Worm (Caenorhabditis elegans) whole organism, L4 larva: ENCODE data around the gene cey-4.

Experiments
- T20F7.1 ChIP-seq: fragments of 200-800 bp; sonication (Bioruptor generic); optimal IDR thresholded peaks from 2 replicates; lab custom pipeline; 2018; ENCODE audit warnings: mild to moderate bottlenecking, missing genetic modification characterization, missing compliant biosample characterization
- arid-1 ChIP-seq: fragments of 200-800 bp; sonication (Bioruptor generic); conservative IDR thresholded peaks from 2 replicates; pipeline ENCODE4 v1.3.6; 2022; ENCODE audit warnings: missing genetic modification reagents, missing genetic modification characterization, missing compliant biosample characterization
- ceh-20 ChIP-seq: fragments of 200-800 bp; sonication (Bioruptor generic); IDR thresholded peaks from 2 replicates; pipeline ENCODE4 v1.3.6; 2022; ENCODE audit warnings: missing genetic modification reagents, missing genetic modification characterization, missing compliant biosample characterization
- ceh-32 ChIP-seq: sonication (generic microtip); optimal IDR thresholded peaks from 2 replicates; lab custom pipeline; 2016; ENCODE audit warnings: mild to moderate bottlenecking, missing genetic modification characterization, missing compliant biosample characterization; ENCODE audit not compliant: poor library complexity
- ceh-44 ChIP-seq: fragments of 200-800 bp; sonication (Bioruptor generic); IDR thresholded peaks from 2 replicates; pipeline ENCODE4 v1.3.6; 2022; ENCODE audit warnings: missing genetic modification reagents, missing genetic modification characterization, missing compliant biosample characterization
- daf-16 ChIP-seq, 3 experiments: sonication (generic microtip); optimal IDR thresholded peaks; 2 replicates each; lab custom pipeline; 2016 to 2017; ENCODE audit warnings: missing genetic modification characterization in 3 of 3, missing genetic modification reagents in 3 of 3, mild to moderate bottlenecking in 2 of 3, missing compliant biosample characterization in 2 of 3, missing biosample characterization in 1 of 3, moderate library complexity in 1 of 3
- dmd-6 ChIP-seq: fragments of 200-800 bp; sonication (Bioruptor generic); IDR thresholded peaks from 2 replicates; pipeline ENCODE4 v1.3.6; 2022; ENCODE audit warnings: missing genetic modification reagents, missing genetic modification characterization, missing compliant biosample characterization
- duxl-1 ChIP-seq: sonication (generic microtip); optimal IDR thresholded peaks from 2 replicates; lab custom pipeline; 2016; ENCODE audit warnings: mild to moderate bottlenecking, missing genetic modification characterization, moderate library complexity, missing compliant biosample characterization; ENCODE audit not compliant: poor library complexity
- dve-1 ChIP-seq: sonication (generic microtip); optimal IDR thresholded peaks from 2 replicates; lab custom pipeline; 2017; ENCODE audit warnings: antibody characterized with exemption, mild to moderate bottlenecking, missing genetic modification characterization, missing compliant biosample characterization; ENCODE audit not compliant: insufficient read depth
- fos-1 ChIP-seq: fragments of 150-350 bp; optimal IDR thresholded peaks from 2 replicates; lab custom pipeline; 2014; ENCODE audit warnings: missing biosample characterization, missing genetic modification characterization
- hif-1 ChIP-seq, 2 experiments: sonication (generic microtip); optimal IDR thresholded peaks; 2 replicates each; lab custom pipeline; 2016 to 2017; ENCODE audit warnings: missing compliant biosample characterization in 2 of 2, missing genetic modification characterization in 2 of 2, missing genetic modification reagents in 2 of 2, missing genotype in 2 of 2, mild to moderate bottlenecking in 1 of 2
- hlh-11 ChIP-seq: fragments of 200-800 bp; sonication (Bioruptor generic); optimal IDR thresholded peaks from 2 replicates; lab custom pipeline; 2018; ENCODE audit warnings: mild to moderate bottlenecking, missing genetic modification characterization, missing compliant biosample characterization
- hlh-30 ChIP-seq: sonication (generic microtip); optimal IDR thresholded peaks from 2 replicates; lab custom pipeline; 2017; ENCODE audit warnings: antibody characterized with exemption, mild to moderate bottlenecking, missing genetic modification characterization, missing compliant biosample characterization; ENCODE audit not compliant: insufficient read depth
- lin-1 ChIP-seq: fragments of 200-800 bp; sonication (Bioruptor generic); IDR thresholded peaks from 2 replicates; pipeline ENCODE4 v1.3.6; 2022; ENCODE audit warnings: missing genetic modification reagents, missing genetic modification characterization, missing compliant biosample characterization
- lin-29 ChIP-seq: fragments of 200-800 bp; sonication (Bioruptor generic); IDR thresholded peaks from 2 replicates; pipeline ENCODE4 v1.3.6; 2022; ENCODE audit warnings: missing genetic modification reagents, missing genetic modification characterization, missing compliant biosample characterization
- mdl-1 ChIP-seq, 2 experiments: fragments of 150-350 bp in 1 of 2; sonication (generic microtip) in 1 of 2; optimal IDR thresholded peaks; 2 replicates each; lab custom pipeline; 2014 to 2017; ENCODE audit warnings: missing biosample characterization in 2 of 2, missing genetic modification characterization in 2 of 2
- nhr-102 ChIP-seq: sonication (generic microtip); optimal IDR thresholded peaks from 2 replicates; lab custom pipeline; 2016; ENCODE audit warnings: mild to moderate bottlenecking, missing genetic modification characterization, moderate library complexity, missing compliant biosample characterization
- nhr-11 ChIP-seq: fragments of 150-350 bp; optimal IDR thresholded peaks from 2 replicates; lab custom pipeline; 2014; ENCODE audit warnings: missing biosample characterization, missing genetic modification characterization
- nhr-111 ChIP-seq: fragments of 200-800 bp; sonication (Bioruptor generic); optimal IDR thresholded peaks from 2 replicates; lab custom pipeline; 2018; ENCODE audit warnings: mild to moderate bottlenecking, missing genetic modification characterization, missing compliant biosample characterization
- nhr-237 ChIP-seq: sonication (generic microtip); optimal IDR thresholded peaks from 2 replicates; lab custom pipeline; 2017; ENCODE audit warnings: missing biosample characterization, missing genetic modification characterization
- nhr-28 ChIP-seq: fragments of 150-350 bp; optimal IDR thresholded peaks from 2 replicates; lab custom pipeline; 2014; ENCODE audit warnings: missing biosample characterization, missing genetic modification characterization
- nhr-48 ChIP-seq: sonication (generic microtip); optimal IDR thresholded peaks from 2 replicates; lab custom pipeline; 2016; ENCODE audit warnings: mild to moderate bottlenecking, missing genetic modification characterization, missing compliant biosample characterization
- nhr-77 ChIP-seq: fragments of 150-350 bp; optimal IDR thresholded peaks from 2 replicates; lab custom pipeline; 2014; ENCODE audit warnings: missing biosample characterization, missing genetic modification characterization
- pha-4 ChIP-seq, 2 experiments: fragments of 150-350 bp in 1 of 2; fragments of 200-800 bp in 1 of 2; sonication (Bioruptor generic) in 1 of 2; IDR thresholded peaks in 1 of 2; optimal IDR thresholded peaks in 1 of 2; 2 replicates each; pipeline versions ENCODE4 v1.3.6 to Lab custom; 2014 to 2022; ENCODE audit warnings: missing genetic modification characterization in 2 of 2, missing genetic modification reagents in 2 of 2, missing biosample characterization in 1 of 2, missing compliant biosample characterization in 1 of 2
- php-3 ChIP-seq: fragments of 200-800 bp; sonication (Bioruptor generic); IDR thresholded peaks from 2 replicates; pipeline ENCODE4 v1.3.6; 2022; ENCODE audit warnings: missing genetic modification reagents, missing genetic modification characterization, missing compliant biosample characterization
- pqm-1 ChIP-seq: sonication (generic microtip); optimal IDR thresholded peaks from 2 replicates; lab custom pipeline; 2017; ENCODE audit warnings: missing biosample characterization, missing genetic modification characterization
- spr-3 ChIP-seq: fragments of 200-800 bp; sonication (Bioruptor generic); optimal IDR thresholded peaks from 2 replicates; lab custom pipeline; 2018; ENCODE audit warnings: mild to moderate bottlenecking, missing genetic modification characterization, missing compliant biosample characterization
- tra-1 ChIP-seq: fragments of 200-800 bp; sonication (Bioruptor generic); IDR thresholded peaks from 2 replicates; pipeline ENCODE4 v1.3.6; 2022; ENCODE audit warnings: missing genetic modification reagents, missing genetic modification characterization, missing compliant biosample characterization
- unc-62 ChIP-seq, 3 experiments: fragments of 150-350 bp in 1 of 3; sonication (generic microtip); optimal IDR thresholded peaks in 2 of 3; peaks in 1 of 3; 1 replicate in 1 of 3; 2 replicates in 2 of 3; lab custom pipeline; 2014 to 2017; ENCODE audit warnings: missing biosample characterization in 3 of 3, missing genetic modification characterization in 3 of 3, missing genetic modification reagents in 3 of 3, missing genotype in 1 of 3
- zag-1 ChIP-seq: fragments of 150-350 bp; optimal IDR thresholded peaks from 2 replicates; lab custom pipeline; 2014; ENCODE audit warnings: missing biosample characterization, missing genetic modification characterization
- zfp-2 ChIP-seq: sonication (generic microtip); optimal IDR thresholded peaks from 2 replicates; lab custom pipeline; 2016; ENCODE audit warnings: mild to moderate bottlenecking, missing genetic modification characterization, missing compliant biosample characterization
- ztf-7 ChIP-seq: fragments of 150-350 bp; optimal IDR thresholded peaks from 2 replicates; lab custom pipeline; 2014; ENCODE audit warnings: missing biosample characterization, missing genetic modification characterization

Gene cey-4

ce11 chrIII:10824206-10824605 is 44.3 kb downstream of the cey-4 start:
- TF ChIP-seq fos-1 (no peak), nhr-28 (tag; lab: Kevin White, UChicago) (no peak), nhr-11 (tag; lab: Kevin White, UChicago) (peak; percentile 21), daf-16 (GFP tag; optimal IDR thresholded peaks at IDR 0.05; lab: Kevin White, UChicago) (peak in 1 of 2 experiments; percentile 21), daf-16 (tag; optimal IDR thresholded peaks at IDR 0.05; lab: Kevin White, UChicago) (no peak), unc-62 (GFP tag; optimal IDR thresholded peaks at IDR 0.05 in 1 of 2; lab: Kevin White, UChicago) (peak in 1 of 2 experiments; percentile 33), unc-62 (tag; optimal IDR thresholded peaks at IDR 0.05; lab: Kevin White, UChicago) (no peak), duxl-1 (no peak), zag-1 (no peak)

- TF ChIP-seq spr-3 (GFP tag; lab: Kevin White, UChicago), result no peak
- TF ChIP-seq php-3, result peak; percentile 94
- no peak for TF ChIP-seq nhr-11 (tag; lab: Kevin White, UChicago)
- peak; percentile 62 for TF ChIP-seq pqm-1 (tag; lab: Kevin White, UChicago)
- TF ChIP-seq nhr-28 (tag; lab: Kevin White, UChicago), result peak; percentile 69
- TF ChIP-seq arid-1 (GFP tag; lab: Robert Waterston, UW), result no peak
- peak; percentile 30 for TF ChIP-seq ztf-7 (tag; lab: Kevin White, UChicago)
- TF ChIP-seq ceh-44 (GFP tag; lab: Robert Waterston, UW), result no peak
- peak in 1 of 2 experiments; percentile 45 for TF ChIP-seq daf-16 (GFP tag; optimal IDR thresholded peaks at IDR 0.05; lab: Kevin White, UChicago)
- peak; percentile 88 for TF ChIP-seq daf-16 (tag; optimal IDR thresholded peaks at IDR 0.05; lab: Kevin White, UChicago)
- TF ChIP-seq ceh-20 (GFP tag; lab: Robert Waterston, UW), result 0 out of 2 replicates have a peak, but pooled peaks have one; percentile 57
- TF ChIP-seq dmd-6 (GFP tag; lab: Robert Waterston, UW), result peak; percentile 82
- no peak for TF ChIP-seq fos-1
- peak in 1 of 2 experiments; percentile 15 for TF ChIP-seq mdl-1 (tag; optimal IDR thresholded peaks at IDR 0.05; lab: Kevin White, UChicago)
- TF ChIP-seq nhr-77 (tag; lab: Kevin White, UChicago), result peak; percentile 37
- TF ChIP-seq nhr-102 (tag; lab: Kevin White, UChicago), result peak; percentile 69
- TF ChIP-seq T20F7.1 (GFP tag; lab: Kevin White, UChicago), result peak; percentile 61
- no peak for TF ChIP-seq lin-29 (GFP tag; lab: Robert Waterston, UW)
- TF ChIP-seq nhr-48 (tag; lab: Kevin White, UChicago), result peak; percentile 69
- TF ChIP-seq ceh-32 (tag; lab: Kevin White, UChicago), result no peak
- no peak for TF ChIP-seq nhr-237 (tag; lab: Kevin White, UChicago)
- TF ChIP-seq unc-62 (GFP tag; optimal IDR thresholded peaks at IDR 0.05 in 1 of 2; lab: Kevin White, UChicago), result no peak
- TF ChIP-seq unc-62 (tag; optimal IDR thresholded peaks at IDR 0.05; lab: Kevin White, UChicago), result no peak
- no peak for TF ChIP-seq hif-1 (tag; optimal IDR thresholded peaks at IDR 0.05; lab: Kevin White, UChicago)
- TF ChIP-seq hlh-11 (tag; lab: Kevin White, UChicago), result peak; percentile 82
- TF ChIP-seq hlh-30 (tag; lab: Kevin White, UChicago), result peak; percentile 78
- TF ChIP-seq pha-4 (GFP tag; IDR thresholded peaks at IDR 0.05; lab: Robert Waterston, UW), result peak; percentile 20; the same call in 1 of the 2 replicates
- TF ChIP-seq pha-4 (tag; optimal IDR thresholded peaks at IDR 0.05; lab: Kevin White, UChicago), result no peak
- TF ChIP-seq dve-1 (tag; lab: Kevin White, UChicago), result peak; percentile 96
- peak; percentile 78 for TF ChIP-seq tra-1 (GFP tag; lab: Robert Waterston, UW)
- no peak for TF ChIP-seq zfp-2 (tag; lab: Kevin White, UChicago)
- no peak for TF ChIP-seq nhr-111 (GFP tag; lab: Kevin White, UChicago)
- peak; percentile 33; the same call in 1 of the 2 replicates for TF ChIP-seq lin-1 (GFP tag; lab: Robert Waterston, UW)
Measured at ce11 chrIII:10822494-10823113, 45.9 kb downstream of the cey-4 start.
